Fruit fly (Drosophila melanogaster): ENCODE results near the gene Droj2.

Gene Droj2

DNA sequence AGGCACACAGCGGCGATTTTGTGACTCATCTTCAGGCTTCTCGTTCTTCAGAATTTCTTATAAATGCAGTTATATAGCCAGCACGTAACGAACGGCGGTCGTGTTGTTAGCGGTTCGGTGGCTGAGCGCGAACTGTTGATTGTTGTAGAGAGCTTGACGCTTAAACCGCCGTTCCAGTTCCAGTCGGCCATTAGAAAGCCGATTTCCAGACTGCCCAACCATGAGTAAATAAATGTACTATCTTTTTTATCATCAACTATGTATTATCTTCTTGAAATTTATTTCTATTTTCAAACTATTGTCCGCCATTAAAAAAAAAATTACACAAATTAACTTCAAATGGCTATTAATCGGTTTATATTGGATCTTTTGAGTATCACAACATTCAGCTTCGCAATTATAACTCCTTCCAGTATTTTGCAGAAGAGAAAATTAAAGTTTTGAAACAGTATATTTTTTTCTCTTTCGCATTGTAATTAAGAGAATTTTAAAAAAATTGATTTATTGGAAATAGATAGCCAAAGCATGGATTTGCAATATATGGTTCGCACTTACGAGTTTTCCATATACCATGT, 19.9 kb downstream of the Droj2 start, which contains the start of gene GILT1:
Gene GILT1, minus strand, starts transcription at position 141 of the 575 bp plus-strand sequence.
- TF ChIP-seq CG8159 (tag; optimal IDR thresholded peaks at IDR 0.05) (no peak), CG12605 (GFP tag; IDR thresholded peaks at IDR 0.05) (0 out of 2 replicates have a peak, but pooled peaks have one; percentile 5)

dm6 chr3R:13403032-13403459, 21.1 kb downstream of the Droj2 start, which contains the start of gene Dpm3:
Dpm3 (minus strand) TSS chr3R:13403051.
- TF ChIP-seq Pif1A (GFP tag; optimal IDR thresholded peaks at IDR 0.05) (no peak), CG10348 (GFP tag; IDR thresholded peaks at IDR 0.05) (no peak), CG4496 (GFP tag; IDR thresholded peaks at IDR 0.05) (no peak), fd96Ca (GFP tag; IDR thresholded peaks at IDR 0.05) (no peak), CG32121 (GFP tag; IDR thresholded peaks at IDR 0.05) (no peak), CG9948 (tag; optimal IDR thresholded peaks at IDR 0.05) (no peak), CG34367 (tag; optimal IDR thresholded peaks at IDR 0.05) (no peak)

dm6 chr3R:13404841-13405441, 23.0 kb downstream of the Droj2 start, which contains the start of gene yellow-e3:
yellow-e3 (minus strand) TSS chr3R:13404870.
- TF ChIP-seq CG8159 (tag; optimal IDR thresholded peaks at IDR 0.05) (no peak), CG9948 (tag; optimal IDR thresholded peaks at IDR 0.05) (no peak), CG13204 (GFP tag; optimal IDR thresholded peaks at IDR 0.05) (no peak), D1 (tag; optimal IDR thresholded peaks at IDR 0.05) (no peak), rn (GFP tag; IDR thresholded peaks at IDR 0.05) (no peak), CG14655 (GFP tag; optimal IDR thresholded peaks at IDR 0.05) (no peak), gl (tag; optimal IDR thresholded peaks at IDR 0.05) (no peak), CG17806 (tag; optimal IDR thresholded peaks at IDR 0.05) (no peak)

DNA sequence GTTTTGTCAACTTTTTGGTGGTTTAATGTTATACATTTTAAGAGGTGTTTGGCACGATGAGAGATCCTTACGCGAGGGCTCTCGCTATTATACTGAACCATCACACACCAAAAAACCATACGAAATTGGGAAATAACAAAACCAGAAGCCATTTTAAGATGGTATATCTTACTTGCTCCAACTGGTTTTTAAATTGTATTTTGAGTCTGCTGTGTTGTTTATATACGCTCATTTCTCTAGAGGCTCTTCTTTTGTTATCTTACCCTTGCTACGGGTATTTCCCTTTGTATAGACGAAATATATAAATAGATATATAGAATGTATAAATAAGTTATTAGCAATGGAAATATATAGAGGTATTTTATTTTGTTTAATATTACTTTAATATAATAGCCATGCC, 25.0 kb downstream of the Droj2 start, which contains the start of gene yellow-e2:
Gene yellow-e2, minus strand, starts transcription at position 101 of the 400 bp plus-strand sequence.
- TF ChIP-seq CG8159 (tag; optimal IDR thresholded peaks at IDR 0.05) (peak; percentile 35), Pif1B (GFP tag; optimal IDR thresholded peaks at IDR 0.05) (no peak), D1 (tag; optimal IDR thresholded peaks at IDR 0.05) (no peak), CG15710 (tag; optimal IDR thresholded peaks at IDR 0.05) (no peak), CG34367 (tag; optimal IDR thresholded peaks at IDR 0.05) (no peak)

DNA sequence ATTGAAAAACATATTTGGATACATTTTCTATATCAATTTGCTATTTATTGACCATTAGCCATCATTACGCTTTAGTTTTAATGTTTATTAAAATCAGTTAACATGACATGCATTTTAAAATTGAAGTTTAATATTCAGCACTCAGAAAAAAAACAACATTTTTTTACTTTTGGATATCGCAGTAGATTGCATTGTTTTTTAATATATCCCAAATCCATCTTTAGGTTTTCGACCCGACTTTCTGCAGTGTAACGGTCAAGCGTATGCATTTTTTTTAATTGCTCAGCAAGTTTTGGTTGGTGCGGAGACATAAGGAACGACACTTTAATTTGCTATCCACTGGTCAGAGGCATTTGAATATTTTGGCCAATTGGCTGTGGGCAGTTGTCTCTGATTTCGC, 30.8 kb downstream of the Droj2 start:
- no peak for TF ChIP-seq CG15710 (tag; optimal IDR thresholded peaks at IDR 0.05)
- peak; percentile 32 for TF ChIP-seq Ets98B (GFP tag; IDR thresholded peaks at IDR 0.05)
- peak; percentile 18; the same call in 1 of the 2 replicates for TF ChIP-seq CG32121 (GFP tag; IDR thresholded peaks at IDR 0.05)

DNA sequence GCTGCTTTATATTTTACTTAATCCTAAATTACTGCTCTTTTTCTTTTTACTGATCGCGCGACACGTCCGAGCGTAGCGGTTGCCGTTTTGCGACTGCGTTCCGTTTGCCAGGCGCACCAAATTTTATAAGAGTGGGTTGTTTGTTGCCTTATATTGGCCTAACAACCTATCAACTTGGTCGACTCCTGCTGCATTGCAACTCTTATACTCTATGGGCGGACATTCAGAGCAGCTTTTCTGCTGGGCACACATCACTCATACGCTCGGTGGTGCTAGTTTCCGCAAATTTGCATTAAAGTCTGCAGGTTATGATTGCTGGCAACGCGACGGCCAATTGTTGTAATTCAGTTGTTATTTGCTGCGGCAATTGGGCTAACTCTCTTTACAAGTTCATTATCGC, 33.3 kb downstream of the Droj2 start, which contains the start of gene yellow-e:
Gene yellow-e, minus strand, starts transcription at position 101 of the 400 bp plus-strand sequence.
- TF ChIP-seq CG4496 (GFP tag; IDR thresholded peaks at IDR 0.05) = 0 out of 3 replicates have a peak, but pooled peaks have one; percentile 19
- TF ChIP-seq CG15710 (tag; optimal IDR thresholded peaks at IDR 0.05) = no peak

DNA sequence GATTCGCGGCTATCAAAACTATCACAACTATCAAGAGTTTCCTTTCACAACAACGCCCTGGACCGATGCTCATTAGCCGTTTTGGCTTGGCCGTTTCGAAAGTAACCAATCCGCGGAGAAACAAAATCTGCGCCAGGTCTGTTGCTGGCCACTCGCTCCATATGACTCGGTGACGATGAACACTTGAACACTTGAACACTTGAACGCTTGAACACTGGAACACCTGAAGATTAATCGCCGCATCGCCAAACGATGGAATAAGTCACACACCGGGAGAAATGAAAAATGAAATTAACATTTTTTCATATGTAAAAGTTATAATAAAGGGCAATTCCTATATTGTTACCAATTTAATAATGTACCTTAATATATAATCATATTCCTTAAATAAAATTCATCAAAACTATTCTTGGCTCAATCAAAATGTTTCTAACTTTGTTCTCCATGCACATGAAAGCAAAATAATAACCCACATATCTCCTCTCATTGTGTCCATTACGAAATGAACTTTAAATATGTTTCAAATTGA, 35.2 kb downstream of the Droj2 start:
- no peak for TF ChIP-seq Ets98B (GFP tag; IDR thresholded peaks at IDR 0.05)
- TF ChIP-seq CG15710 (tag; optimal IDR thresholded peaks at IDR 0.05) = no peak
- no peak for TF ChIP-seq CG8159 (tag; optimal IDR thresholded peaks at IDR 0.05)
- no peak for TF ChIP-seq Pif1A (GFP tag; optimal IDR thresholded peaks at IDR 0.05)
- no peak for TF ChIP-seq CG17806 (tag; optimal IDR thresholded peaks at IDR 0.05)
- TF ChIP-seq fd96Ca (GFP tag; IDR thresholded peaks at IDR 0.05) = no peak
- TF ChIP-seq Pif1B (GFP tag; optimal IDR thresholded peaks at IDR 0.05) = no peak
- no peak for TF ChIP-seq EcR (GFP tag; optimal IDR thresholded peaks at IDR 0.05)
- no peak for TF ChIP-seq CG4496 (GFP tag; IDR thresholded peaks at IDR 0.05)
- no peak for TF ChIP-seq CG32121 (GFP tag; IDR thresholded peaks at IDR 0.05)
- no peak for TF ChIP-seq CG34367 (tag; optimal IDR thresholded peaks at IDR 0.05)

- TF ChIP-seq D1 (tag; optimal IDR thresholded peaks at IDR 0.05) (no peak), CG4496 (GFP tag; IDR thresholded peaks at IDR 0.05) (no peak), rn (GFP tag; IDR thresholded peaks at IDR 0.05) (no peak), CG34367 (tag; optimal IDR thresholded peaks at IDR 0.05) (no peak), CG8301 (tag; optimal IDR thresholded peaks at IDR 0.05) (no peak), Pif1B (GFP tag; optimal IDR thresholded peaks at IDR 0.05) (no peak)
Observed at dm6 chr3R:13419979-13420378, 38.1 kb downstream of the Droj2 start, which contains the start of gene Ir87a. Ir87a (plus strand) TSS chr3R:13420279.

Data from whole organism, pupa.